Worm (Caenorhabditis elegans) whole organism, midembryonic: ENCODE results near the gene srt-65.

ENCODE experiments used
- flt-1 ChIP-seq: fragments of 200-800 bp; sonication (Bioruptor generic); IDR thresholded peaks from 2 replicates; pipeline ENCODE4 v1.3.6; 2022; ENCODE audit warnings: missing genetic modification characterization, missing compliant biosample characterization
- ref-1 ChIP-seq: fragments of 200-800 bp; sonication (Bioruptor generic); conservative IDR thresholded peaks from 2 replicates; pipeline ENCODE4 v1.3.6; 2022; ENCODE audit warnings: missing genetic modification reagents, missing genetic modification characterization, missing compliant biosample characterization
- ztf-29 ChIP-seq: fragments of 200-800 bp; sonication (Bioruptor generic); IDR thresholded peaks from 2 replicates; pipeline ENCODE4 v1.3.6; 2022; ENCODE audit warnings: missing genetic modification reagents, missing genetic modification characterization, missing compliant biosample characterization

DNA sequence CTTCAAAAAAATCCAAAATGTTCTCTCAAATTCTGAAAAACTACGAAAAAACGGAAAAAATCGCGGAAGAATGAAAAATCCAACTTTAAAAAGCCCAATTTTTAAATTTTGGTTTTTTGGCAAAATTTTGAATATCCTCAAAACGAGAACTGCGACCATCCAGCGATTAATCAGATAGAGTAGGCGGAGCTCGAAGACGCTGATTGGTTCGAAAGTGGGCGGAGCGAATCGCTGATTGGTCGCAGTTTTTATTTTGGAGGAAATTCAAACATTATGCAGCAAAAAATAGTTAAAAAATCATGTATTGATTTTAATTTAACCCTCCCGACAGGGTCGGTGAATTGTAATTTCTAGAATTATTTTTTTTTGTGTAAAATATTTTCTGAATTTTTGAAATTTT, 40.9 kb upstream of the srt-65 start:
- TF ChIP-seq flt-1 (GFP tag; lab: Robert Waterston, UW) (no peak), ref-1 (GFP tag; lab: Robert Waterston, UW) (no peak), ztf-29 (GFP tag; lab: Robert Waterston, UW) (no peak)
